Fruit fly (Drosophila melanogaster) whole organism, embryonic: ENCODE results near the gene Psf2.

Experiments used
- CG1832 ChIP-seq: fragments of 200-800 bp; sonication (Bioruptor generic); optimal IDR thresholded peaks from 2 replicates; lab custom pipeline; 2017; ENCODE audit warnings: missing biosample characterization, mild to moderate bottlenecking, missing genetic modification characterization, inconsistent platforms
- CG31388 ChIP-seq: fragments of 200-800 bp; sonication (Bioruptor generic); optimal IDR thresholded peaks from 2 replicates; lab custom pipeline; 2016; ENCODE audit warnings: missing biosample characterization, missing genetic modification characterization
- CG4360 ChIP-seq: fragments of 200-800 bp; sonication (Bioruptor generic); IDR thresholded peaks from 2 replicates; pipeline ENCODE4 v1.3.6; 2022; ENCODE audit warnings: missing biosample characterization, missing genetic modification characterization
- CG6254 ChIP-seq: fragments of 200-800 bp; sonication (Bioruptor generic); optimal IDR thresholded peaks from 3 replicates; lab custom pipeline; 2017; ENCODE audit warnings: mild to moderate bottlenecking, missing biosample characterization, missing genetic modification reagents, missing genetic modification characterization
- CG8359 ChIP-seq: fragments of 200-800 bp; sonication (Bioruptor generic); optimal IDR thresholded peaks from 2 replicates; lab custom pipeline; 2017; ENCODE audit warnings: missing biosample characterization, mild to moderate bottlenecking, missing genetic modification characterization, borderline replicate concordance
- Hr39 ChIP-seq: fragments of >200 bp; optimal IDR thresholded peaks from 2 replicates; lab custom pipeline; 2017
- Mes4 ChIP-seq: fragments of 200-800 bp; sonication (Bioruptor generic); optimal IDR thresholded peaks from 2 replicates; lab custom pipeline; 2016; ENCODE audit warnings: missing biosample characterization, missing genetic modification characterization
- Sry-β ChIP-seq: fragments of 200-800 bp; sonication (Bioruptor generic); optimal IDR thresholded peaks from 2 replicates; lab custom pipeline; 2018; ENCODE audit warnings: missing biosample characterization, mild to moderate bottlenecking, missing genetic modification characterization, moderate library complexity
- ap ChIP-seq: fragments of 200-800 bp; sonication (Bioruptor generic); IDR thresholded peaks from 2 replicates; pipeline ENCODE4 v1.3.6; 2022; ENCODE audit warnings: missing biosample characterization, missing genetic modification characterization
- ato ChIP-seq: fragments of 200-800 bp; sonication (Bioruptor generic); IDR thresholded peaks from 2 replicates; pipeline ENCODE4 v1.3.6; 2022; ENCODE audit warnings: missing biosample characterization, missing genetic modification characterization; ENCODE audit not compliant: partially characterized antibody
- her ChIP-seq: fragments of 200-800 bp; sonication (Bioruptor generic); optimal IDR thresholded peaks from 2 replicates; lab custom pipeline; 2016; ENCODE audit warnings: missing biosample characterization, missing genetic modification characterization
- mld ChIP-seq: fragments of 200-800 bp; sonication (Bioruptor generic); IDR thresholded peaks from 3 replicates; pipeline ENCODE4 v1.3.6; 2022; ENCODE audit warnings: missing biosample characterization, missing genetic modification characterization; ENCODE audit not compliant: partially characterized antibody

DNA sequence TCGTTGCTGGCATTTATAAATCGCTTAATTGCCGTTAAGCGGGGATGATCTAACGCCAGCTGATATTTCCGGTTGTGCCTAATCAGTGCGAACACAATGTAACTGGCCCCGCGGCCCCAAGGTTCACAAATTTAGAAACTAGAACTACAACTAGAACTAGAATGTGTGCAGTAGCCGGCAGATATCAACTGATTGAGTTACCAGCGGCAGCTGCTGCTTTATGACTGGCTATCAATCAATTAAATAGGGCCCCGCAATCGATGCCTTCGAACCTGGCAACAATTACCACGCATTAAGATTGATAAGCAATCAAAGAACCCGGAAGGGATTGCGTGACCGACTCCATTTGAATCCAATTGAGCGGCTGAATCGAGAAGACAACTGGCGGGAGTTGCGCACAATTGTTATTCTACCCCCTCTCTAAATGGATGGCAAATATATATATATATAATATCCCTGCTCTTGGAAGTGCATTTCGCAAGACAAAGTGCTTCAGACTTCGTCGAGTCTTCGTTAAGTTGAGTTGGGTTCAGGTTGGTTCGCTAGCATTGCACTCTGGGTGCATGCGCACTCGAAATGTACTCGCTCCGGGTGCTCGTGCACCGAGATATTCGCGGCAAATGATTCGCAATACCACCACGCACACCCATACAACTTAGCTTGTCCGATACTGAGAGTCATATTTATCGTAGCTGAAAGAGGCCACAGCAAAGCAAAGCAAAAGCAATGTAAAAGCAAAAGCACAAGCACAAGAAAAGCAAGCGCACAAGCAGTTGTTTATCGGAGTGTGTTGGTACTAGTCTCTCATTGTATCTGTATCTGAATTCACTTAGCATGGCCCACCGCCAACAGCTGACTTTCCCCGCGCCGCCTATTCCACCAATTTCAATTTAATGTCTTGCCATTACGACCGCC is 47.1 kb downstream of the Psf2 start:
- TF ChIP-seq ato: no peak
- TF ChIP-seq Sry-β (GFP tag; lab: Kevin White, UChicago): no peak
- TF ChIP-seq ap: no peak
- TF ChIP-seq CG6254 (GFP tag; lab: Kevin White, UChicago): no peak
- no peak for TF ChIP-seq CG8359 (GFP tag; lab: Kevin White, UChicago)
- no peak for TF ChIP-seq CG1832
- TF ChIP-seq Hr39 (lab: Kevin White, UChicago): no peak
- TF ChIP-seq CG4360 (GFP tag; lab: Robert Waterston, UW): no peak
- TF ChIP-seq mld (GFP tag; lab: Robert Waterston, UW): no peak
- TF ChIP-seq Mes4 (GFP tag; lab: Kevin White, UChicago): no peak
- TF ChIP-seq her: no peak
- TF ChIP-seq CG31388 (GFP tag; lab: Kevin White, UChicago): no peak
